Fruit fly (Drosophila melanogaster) whole organism, pupa: ENCODE measurements around the gene fwd.
A peak's percentile ranks its signal among the peaks of the same experiment; 100 is the strongest.

ENCODE experiments used
- CG10348 ChIP-seq: fragments of 200-800 bp; sonication (Bioruptor generic); IDR thresholded peaks from 2 replicates; pipeline ENCODE4 v1.3.6; 2022; ENCODE audit warnings: missing biosample characterization, missing genetic modification characterization
- CG12605 ChIP-seq: fragments of 200-800 bp; sonication (Bioruptor generic); IDR thresholded peaks from 2 replicates; pipeline ENCODE4 v1.3.6; 2022; ENCODE audit warnings: missing biosample characterization, missing genetic modification characterization
- CG13204 ChIP-seq: fragments of 200-800 bp; sonication (Bioruptor generic); optimal IDR thresholded peaks from 2 replicates; lab custom pipeline; 2018; ENCODE audit warnings: missing biosample characterization, mild to moderate bottlenecking, missing genetic modification characterization, moderate library complexity
- CG14655 ChIP-seq: fragments of 200-800 bp; sonication (Bioruptor generic); optimal IDR thresholded peaks from 3 replicates; lab custom pipeline; 2017; ENCODE audit warnings: mild to moderate bottlenecking, missing biosample characterization, missing genetic modification reagents, missing genetic modification characterization
- CG15710 ChIP-seq: fragments of 200-800 bp; sonication (Bioruptor generic); optimal IDR thresholded peaks from 2 replicates; lab custom pipeline; 2018; ENCODE audit warnings: missing biosample characterization, mild to moderate bottlenecking, missing genetic modification characterization, moderate library complexity
- CG17806 ChIP-seq: fragments of 200-800 bp; sonication (Bioruptor generic); optimal IDR thresholded peaks from 2 replicates; lab custom pipeline; 2018; ENCODE audit warnings: missing biosample characterization, mild to moderate bottlenecking, missing genetic modification characterization, moderate library complexity
- CG32121 ChIP-seq: fragments of 200-800 bp; sonication (Bioruptor generic); IDR thresholded peaks from 2 replicates; pipeline ENCODE4 v1.3.6; 2022; ENCODE audit warnings: missing biosample characterization, missing genetic modification characterization
- CG34367 ChIP-seq: fragments of 200-800 bp; sonication (Bioruptor generic); optimal IDR thresholded peaks from 2 replicates; lab custom pipeline; 2018; ENCODE audit warnings: missing biosample characterization, mild to moderate bottlenecking, missing genetic modification characterization
- CG4496 ChIP-seq: fragments of 200-800 bp; sonication (Bioruptor generic); IDR thresholded peaks from 3 replicates; pipeline ENCODE4 v1.3.6; 2022; ENCODE audit warnings: missing biosample characterization, missing genetic modification characterization
- CG8159 ChIP-seq: fragments of 200-800 bp; sonication (Bioruptor generic); optimal IDR thresholded peaks from 3 replicates; lab custom pipeline; 2018; ENCODE audit warnings: missing biosample characterization, mild to moderate bottlenecking, missing genetic modification characterization, moderate library complexity
- CG8301 ChIP-seq: fragments of 200-800 bp; sonication (Bioruptor generic); optimal IDR thresholded peaks from 2 replicates; lab custom pipeline; 2018; ENCODE audit warnings: missing biosample characterization, mild to moderate bottlenecking, missing genetic modification characterization
- CG9948 ChIP-seq: fragments of 200-800 bp; sonication (Bioruptor generic); optimal IDR thresholded peaks from 2 replicates; lab custom pipeline; 2018; ENCODE audit warnings: missing biosample characterization, mild to moderate bottlenecking, missing genetic modification characterization, moderate library complexity
- D1 ChIP-seq: fragments of 200-800 bp; sonication (Bioruptor generic); optimal IDR thresholded peaks from 2 replicates; lab custom pipeline; 2018; ENCODE audit warnings: missing biosample characterization, mild to moderate bottlenecking, missing genetic modification characterization, moderate library complexity
- EcR ChIP-seq: fragments of 200-800 bp; sonication (Bioruptor generic); optimal IDR thresholded peaks from 3 replicates; lab custom pipeline; 2019; ENCODE audit warnings: missing biosample characterization, missing genetic modification characterization, mild to moderate bottlenecking, moderate library complexity, missing genetic modification reagents
- Ets98B ChIP-seq: fragments of 200-800 bp; sonication (Bioruptor generic); IDR thresholded peaks from 2 replicates; pipeline ENCODE4 v1.3.6; 2022; ENCODE audit warnings: missing biosample characterization, missing genetic modification characterization
- Pif1A ChIP-seq: fragments of 200-800 bp; sonication (Bioruptor generic); optimal IDR thresholded peaks from 3 replicates; lab custom pipeline; 2016; ENCODE audit warnings: missing biosample characterization, missing genetic modification characterization
- Pif1B ChIP-seq: fragments of 200-800 bp; sonication (Bioruptor generic); optimal IDR thresholded peaks from 3 replicates; lab custom pipeline; 2016; ENCODE audit warnings: missing biosample characterization, missing genetic modification characterization
- Snoo ChIP-seq: fragments of 200-800 bp; sonication (Bioruptor generic); optimal IDR thresholded peaks from 3 replicates; lab custom pipeline; 2017; ENCODE audit warnings: missing biosample characterization, mild to moderate bottlenecking, missing genetic modification characterization, inconsistent platforms
- fd96Ca ChIP-seq: fragments of 200-800 bp; sonication (Bioruptor generic); IDR thresholded peaks from 3 replicates; pipeline ENCODE4 v1.3.6; 2022; ENCODE audit warnings: missing biosample characterization, missing genetic modification characterization
- gl ChIP-seq: fragments of 200-800 bp; sonication (Bioruptor generic); optimal IDR thresholded peaks from 2 replicates; lab custom pipeline; 2018; ENCODE audit warnings: missing biosample characterization, mild to moderate bottlenecking, missing genetic modification characterization
- rn ChIP-seq: fragments of 200-800 bp; sonication (Bioruptor generic); IDR thresholded peaks from 2 replicates; pipeline ENCODE4 v1.3.6; 2022; ENCODE audit warnings: missing biosample characterization, missing genetic modification characterization

fwd gene

dm6 chr3L:349751-350150, 30.1 kb upstream of the fwd start:
- TF ChIP-seq CG12605 (GFP tag; lab: Robert Waterston, UW) (no peak), CG8159 (no peak), CG34367 (no peak), CG4496 (GFP tag; lab: Robert Waterston, UW) (no peak), Pif1A (no peak), rn (GFP tag; lab: Robert Waterston, UW) (no peak), Snoo (no peak), gl (no peak)

DNA sequence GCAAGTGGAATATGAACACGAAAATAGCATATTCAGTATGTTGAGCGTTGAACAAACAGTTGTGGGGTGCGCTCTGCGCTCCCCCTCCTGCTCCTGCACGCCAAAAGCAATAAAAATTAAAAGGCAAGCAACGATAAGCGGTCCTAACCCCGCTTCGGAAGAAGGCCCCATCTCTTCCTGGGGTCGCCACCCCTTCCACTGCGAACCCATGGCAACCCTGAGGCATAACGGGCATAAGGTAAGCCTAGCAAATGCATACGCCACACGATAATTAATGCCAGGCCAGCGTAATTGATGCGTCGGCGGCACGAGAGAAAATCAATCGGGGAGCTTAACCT, 28.7 kb upstream of the fwd start:
- no peak for TF ChIP-seq CG12605 (GFP tag; lab: Robert Waterston, UW)

dm6 chr3L:347641-348405, 28.1 kb upstream of the fwd start:
- TF ChIP-seq CG32121 (GFP tag; lab: Robert Waterston, UW) (peak; percentile 90), gl (peak; percentile 72), CG12605 (GFP tag; lab: Robert Waterston, UW) (peak; percentile 83), rn (GFP tag; lab: Robert Waterston, UW) (peak; percentile 87), CG8159 (peak; percentile 83), CG8301 (peak; percentile 92), Pif1A (peak; percentile 90), EcR (peak; percentile 55), CG14655 (GFP tag; lab: Kevin White, UChicago) (peak; percentile 95), CG34367 (peak; percentile 81), Pif1B (peak; percentile 86), CG9948 (tag; lab: Kevin White, UChicago) (peak; percentile 82), CG13204 (GFP tag; lab: Kevin White, UChicago) (peak; percentile 53), Ets98B (GFP tag; lab: Robert Waterston, UW) (peak; percentile 93), CG15710 (peak; percentile 82), fd96Ca (GFP tag; lab: Robert Waterston, UW) (peak; percentile 91), Snoo (peak; percentile 76), CG17806 (tag; lab: Kevin White, UChicago) (peak; percentile 84), CG10348 (GFP tag; lab: Robert Waterston, UW) (0 out of 2 replicates have a peak, but pooled peaks have one; percentile 39), CG4496 (GFP tag; lab: Robert Waterston, UW) (peak; percentile 92), D1 (tag; lab: Kevin White, UChicago) (peak; percentile 36)

DNA sequence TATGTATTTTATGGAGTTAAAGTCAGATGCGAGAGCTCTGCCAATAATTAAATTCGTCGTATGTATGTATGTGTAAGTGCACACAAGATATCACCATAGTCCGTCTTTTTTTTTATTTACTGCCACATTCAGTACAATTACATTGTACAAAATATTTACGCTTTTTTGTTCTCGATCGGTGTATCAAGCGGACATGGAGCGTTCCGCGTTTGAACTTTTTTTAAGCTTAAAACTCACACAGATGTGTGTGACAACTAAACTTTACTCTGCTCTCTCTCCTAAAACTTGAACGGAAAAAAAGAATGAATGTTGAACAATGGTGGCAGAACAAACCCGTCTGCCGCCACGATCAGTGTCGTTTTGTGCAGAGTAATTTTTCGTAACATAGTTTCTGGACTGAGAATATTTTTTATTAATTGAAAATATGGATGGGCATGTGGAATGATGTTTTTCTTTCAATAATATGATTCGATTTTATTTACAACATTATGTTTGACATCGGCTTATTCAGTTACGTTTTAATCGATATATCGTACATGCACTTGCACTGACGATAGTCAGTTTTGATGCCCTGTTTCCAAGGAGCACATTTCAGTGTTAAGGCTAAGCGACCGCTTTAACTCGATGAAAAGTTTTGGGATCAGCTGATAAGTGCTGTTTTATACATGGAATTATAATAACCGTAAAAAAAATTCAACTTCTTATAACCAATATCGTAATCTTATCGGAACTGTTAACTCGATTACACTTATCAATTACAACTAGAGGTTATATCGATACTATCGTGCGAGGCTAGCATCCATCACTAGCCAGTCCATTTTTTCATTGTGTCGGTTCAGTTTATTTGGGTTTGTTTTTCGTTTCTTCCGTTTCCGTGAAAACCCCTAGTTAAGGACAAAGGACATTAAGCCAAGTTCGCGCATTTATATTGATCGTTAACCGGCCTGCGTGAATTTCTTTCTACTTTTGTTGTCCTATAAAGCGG, 27.3 kb upstream of the fwd start, which contains the start of gene mth:
Gene mth, minus strand, starts transcription at position 302 of the 985 bp plus-strand sequence.
- TF ChIP-seq CG15710: peak; percentile 28
- peak; percentile 23 for TF ChIP-seq Snoo
- TF ChIP-seq Pif1A: peak; percentile 48
- TF ChIP-seq rn (GFP tag; lab: Robert Waterston, UW): peak; percentile 47; the same call in 1 of the 2 replicates
- TF ChIP-seq CG8301: no peak
- no peak; the same call in 1 of the 3 replicates for TF ChIP-seq fd96Ca (GFP tag; lab: Robert Waterston, UW)
- TF ChIP-seq CG32121 (GFP tag; lab: Robert Waterston, UW): peak; percentile 49; the same call in 1 of the 2 replicates
- no peak for TF ChIP-seq CG9948 (tag; lab: Kevin White, UChicago)
- peak; percentile 5; the same call in 1 of the 2 replicates for TF ChIP-seq Ets98B (GFP tag; lab: Robert Waterston, UW)
- peak; percentile 20 for TF ChIP-seq gl
- peak; percentile 9 for TF ChIP-seq Pif1B
- TF ChIP-seq CG4496 (GFP tag; lab: Robert Waterston, UW): no peak; the same call in 1 of the 3 replicates

dm6 chr3L:343316-343715, 23.6 kb upstream of the fwd start:
- TF ChIP-seq CG4496 (GFP tag; lab: Robert Waterston, UW) (no peak), CG14655 (GFP tag; lab: Kevin White, UChicago) (no peak), CG10348 (GFP tag; lab: Robert Waterston, UW) (no peak), CG12605 (GFP tag; lab: Robert Waterston, UW) (no peak), CG32121 (GFP tag; lab: Robert Waterston, UW) (no peak), CG8301 (no peak), CG8159 (no peak), D1 (tag; lab: Kevin White, UChicago) (no peak), EcR (no peak), Pif1B (no peak), CG9948 (tag; lab: Kevin White, UChicago) (no peak), gl (no peak), CG15710 (no peak), CG17806 (tag; lab: Kevin White, UChicago) (no peak), rn (GFP tag; lab: Robert Waterston, UW) (no peak)

dm6 chr3L:342839-343238, 23.2 kb upstream of the fwd start, which contains the start of gene mthl10:
TSS of gene mthl10 (minus strand) at chr3L:342915.
- peak; percentile 75 for TF ChIP-seq EcR
- TF ChIP-seq fd96Ca (GFP tag; lab: Robert Waterston, UW): no peak
- TF ChIP-seq CG34367: no peak
